Worm (Caenorhabditis elegans) whole organism, L2 larva: Measurements from ENCODE around the gene str-161.

Source experiments
- alr-1 ChIP-seq: fragments of 150-350 bp; optimal IDR thresholded peaks from 2 replicates; lab custom pipeline; 2014; ENCODE audit warnings: missing biosample characterization, missing genetic modification characterization
- ama-1 ChIP-seq: fragments of 150-350 bp; optimal IDR thresholded peaks from 2 replicates; lab custom pipeline; 2018; ENCODE audit warnings: inconsistent platforms
- ceh-82 ChIP-seq: fragments of 150-350 bp; optimal IDR thresholded peaks from 2 replicates; lab custom pipeline; 2014; ENCODE audit warnings: missing biosample characterization, missing genetic modification characterization
- elt-1 ChIP-seq: fragments of 150-350 bp; optimal IDR thresholded peaks from 2 replicates; lab custom pipeline; 2014; ENCODE audit warnings: missing biosample characterization, missing genetic modification characterization
- fos-1 ChIP-seq: fragments of 150-350 bp; optimal IDR thresholded peaks from 2 replicates; lab custom pipeline; 2014; ENCODE audit warnings: missing biosample characterization, missing genetic modification characterization
- mab-5 ChIP-seq: fragments of 150-350 bp; optimal IDR thresholded peaks from 2 replicates; lab custom pipeline; 2014; ENCODE audit warnings: missing biosample characterization, missing genetic modification characterization
- mdl-1 ChIP-seq, 2 experiments: fragments of 150-350 bp in 1 of 2; sonication (generic microtip) in 1 of 2; optimal IDR thresholded peaks; 2 replicates each; lab custom pipeline; 2017; ENCODE audit warnings: missing biosample characterization in 2 of 2, missing genetic modification characterization in 2 of 2
- nhr-11 ChIP-seq: fragments of 150-350 bp; optimal IDR thresholded peaks from 2 replicates; lab custom pipeline; 2014; ENCODE audit warnings: missing biosample characterization, missing genetic modification characterization
- nhr-237 ChIP-seq: fragments of 150-350 bp; optimal IDR thresholded peaks from 2 replicates; lab custom pipeline; 2014; ENCODE audit warnings: missing biosample characterization, missing genetic modification characterization
- zag-1 ChIP-seq: fragments of 150-350 bp; optimal IDR thresholded peaks from 2 replicates; lab custom pipeline; 2014; ENCODE audit warnings: missing biosample characterization, missing genetic modification characterization
- ztf-1 ChIP-seq: fragments of 200-800 bp; sonication (Bioruptor generic); conservative IDR thresholded peaks from 2 replicates; pipeline ENCODE4 v1.3.6; 2022; ENCODE audit warnings: missing genetic modification characterization, missing compliant biosample characterization
- ztf-11 ChIP-seq: sonication (generic microtip); optimal IDR thresholded peaks from 2 replicates; lab custom pipeline; 2017; ENCODE audit warnings: missing biosample characterization, missing genetic modification characterization
- ztf-4 ChIP-seq: fragments of 150-350 bp; optimal IDR thresholded peaks from 2 replicates; lab custom pipeline; 2014; ENCODE audit warnings: missing biosample characterization, missing genetic modification characterization

- TF ChIP-seq nhr-237 (tag; lab: Kevin White, UChicago) (no peak), zag-1 (tag; lab: Kevin White, UChicago) (no peak), alr-1 (tag; lab: Kevin White, UChicago) (no peak), ama-1 (lab: Kevin White, UChicago) (no peak), ztf-4 (no peak), ceh-82 (tag; lab: Kevin White, UChicago) (no peak), fos-1 (tag; lab: Kevin White, UChicago) (no peak), elt-1 (tag; lab: Kevin White, UChicago) (no peak), ztf-11 (tag; lab: Kevin White, UChicago) (no peak), ztf-1 (GFP tag; lab: Robert Waterston, UW) (no peak), mdl-1 (tag; optimal IDR thresholded peaks at IDR 0.05; lab: Kevin White, UChicago) (no peak), nhr-11 (tag; lab: Kevin White, UChicago) (no peak), mab-5 (tag; lab: Kevin White, UChicago) (no peak)
These were observed 34.8 kb upstream of the str-161 start, which contains the start of gene str-168 for ce11 chrIV:4938664-4939063.
